ENCODE assay signal across 2 fruit fly cellular contexts in genomic region chr3R:20031043-20031763, dm6.
TF ChIP-seq lines count a peak whose summit lies in the region.

Gene trem, minus strand, starts transcription at chr3R:20031309.

TF ChIP-seq in whole organism, embryonic, 481 proteins besides CTCF, POLR2A, EP300 and RAD21 (continued from another document and continues in another):
- peak; percentile 30 for TF ChIP-seq Bteb2 (GFP tag; optimal IDR thresholded peaks at IDR 0.05; lab: Kevin White, UChicago)
- no peak for TF ChIP-seq unc-4 (GFP tag; IDR thresholded peaks at IDR 0.05; lab: Robert Waterston, UW; ENCODE audit: partially characterized antibody)
- TF ChIP-seq CG8924 (tag; optimal IDR thresholded peaks at IDR 0.05; lab: Kevin White, UChicago) = peak; percentile 79
- peak; percentile 49 for TF ChIP-seq pum (GFP tag; optimal IDR thresholded peaks at IDR 0.05; lab: Kevin White, UChicago)
- no peak for TF ChIP-seq ash1 (GFP tag; optimal IDR thresholded peaks at IDR 0.05; lab: Kevin White, UChicago)
- TF ChIP-seq CG10565 (GFP tag; optimal IDR thresholded peaks at IDR 0.05; lab: Kevin White, UChicago) = no peak
- no peak for TF ChIP-seq CG17186 (GFP tag; optimal IDR thresholded peaks at IDR 0.05; lab: Kevin White, UChicago)
- TF ChIP-seq CG12744 (GFP tag; optimal IDR thresholded peaks at IDR 0.05; lab: Kevin White, UChicago) = no peak
- TF ChIP-seq Sox102F (GFP tag; optimal IDR thresholded peaks at IDR 0.05; lab: Kevin White, UChicago) = peak; percentile 64
- TF ChIP-seq Aef1 (GFP tag; IDR thresholded peaks at IDR 0.05; lab: Robert Waterston, UW) = peak; percentile 60; the same call in 2 of the 3 replicates
- TF ChIP-seq onecut (GFP tag; IDR thresholded peaks at IDR 0.05; lab: Robert Waterston, UW) = peak; percentile 29; the same call in 1 of the 2 replicates
- TF ChIP-seq CG15696 (tag; optimal IDR thresholded peaks at IDR 0.05; lab: Kevin White, UChicago) = peak; percentile 73
- TF ChIP-seq gfzf (GFP tag; optimal IDR thresholded peaks at IDR 0.05; lab: Kevin White, UChicago) = no peak
- TF ChIP-seq Taf1 (GFP tag; IDR thresholded peaks at IDR 0.05; lab: Robert Waterston, UW) = no peak
- TF ChIP-seq CG9817 (tag; optimal IDR thresholded peaks at IDR 0.05; lab: Kevin White, UChicago) = peak; percentile 84
- TF ChIP-seq CG7839 (tag; optimal IDR thresholded peaks at IDR 0.05; lab: Kevin White, UChicago) = peak; percentile 81
- peak; percentile 14 for TF ChIP-seq sd (tag; optimal IDR thresholded peaks at IDR 0.05; lab: Kevin White, UChicago)
- peak; percentile 30; the same call in 1 of the 2 replicates for TF ChIP-seq CG14014 (GFP tag; IDR thresholded peaks at IDR 0.05; lab: Robert Waterston, UW)
- no peak for TF ChIP-seq jumu (GFP tag; optimal IDR thresholded peaks at IDR 0.05; lab: Kevin White, UChicago)
- peak; percentile 78 for TF ChIP-seq dysf (GFP tag; IDR thresholded peaks at IDR 0.05; lab: Robert Waterston, UW)
- TF ChIP-seq z (GFP tag; IDR thresholded peaks at IDR 0.05; lab: Robert Waterston, UW) = no peak
- TF ChIP-seq CG11504 (tag; optimal IDR thresholded peaks at IDR 0.05; lab: Kevin White, UChicago) = peak; percentile 79
- no peak for TF ChIP-seq bbx (GFP tag; IDR thresholded peaks at IDR 0.05; lab: Robert Waterston, UW; ENCODE audit: partially characterized antibody)
- TF ChIP-seq CG4404 (GFP tag; IDR thresholded peaks at IDR 0.05; lab: Robert Waterston, UW) = peak; percentile 85
- TF ChIP-seq luna (GFP tag; optimal IDR thresholded peaks at IDR 0.05; lab: Kevin White, UChicago) = no peak
- no peak for TF ChIP-seq Vsx1 (GFP tag; optimal IDR thresholded peaks at IDR 0.05; lab: Kevin White, UChicago)
- TF ChIP-seq sisA (GFP tag; IDR thresholded peaks at IDR 0.05; lab: Robert Waterston, UW) = peak; percentile 78
- TF ChIP-seq CG9215 (GFP tag; IDR thresholded peaks at IDR 0.05; lab: Robert Waterston, UW) = peak; percentile 83
- no peak for TF ChIP-seq CG1832 (GFP tag; optimal IDR thresholded peaks at IDR 0.05; lab: Kevin White, UChicago)
- TF ChIP-seq cg (GFP tag; optimal IDR thresholded peaks at IDR 0.05; lab: Kevin White, UChicago) = no peak
- no peak for TF ChIP-seq CG2129 (GFP tag; IDR thresholded peaks at IDR 0.05; lab: Robert Waterston, UW; ENCODE audit: partially characterized antibody)
- peak; percentile 61; the same call in 2 of the 3 replicates for TF ChIP-seq CG11560 (tag; IDR thresholded peaks at IDR 0.05; lab: Robert Waterston, UW)
- TF ChIP-seq CkIIα-i1 (GFP tag; IDR thresholded peaks at IDR 0.05; lab: Robert Waterston, UW) = no peak
- TF ChIP-seq CG4360 (GFP tag; IDR thresholded peaks at IDR 0.05; lab: Robert Waterston, UW) = no peak
- peak; percentile 52 for TF ChIP-seq CG17359 (tag; optimal IDR thresholded peaks at IDR 0.05; lab: Kevin White, UChicago)
- TF ChIP-seq Nf-YB (GFP tag; optimal IDR thresholded peaks at IDR 0.05; lab: Kevin White, UChicago) = peak; percentile 45
- TF ChIP-seq stwl (tag; optimal IDR thresholded peaks at IDR 0.05; lab: Kevin White, UChicago) = peak; percentile 15
- no peak for TF ChIP-seq CG7745 (tag; optimal IDR thresholded peaks at IDR 0.05; lab: Kevin White, UChicago)
- TF ChIP-seq CG30403 (GFP tag; optimal IDR thresholded peaks at IDR 0.05; lab: Kevin White, UChicago) = peak; percentile 89
- no peak for TF ChIP-seq CG34224 (GFP tag; IDR thresholded peaks at IDR 0.05; lab: Robert Waterston, UW; ENCODE audit: partially characterized antibody)
- TF ChIP-seq fd3F (GFP tag; optimal IDR thresholded peaks at IDR 0.05; lab: Kevin White, UChicago) = peak; percentile 67
- no peak for TF ChIP-seq CG6791 (GFP tag; IDR thresholded peaks at IDR 0.05; lab: Robert Waterston, UW; ENCODE audit: partially characterized antibody)
- no peak for TF ChIP-seq hth (optimal IDR thresholded peaks at IDR 0.05; lab: Kevin White, UChicago)
- no peak for TF ChIP-seq ato (GFP tag; IDR thresholded peaks at IDR 0.05; lab: Robert Waterston, UW; ENCODE audit: partially characterized antibody)
- no peak for TF ChIP-seq CG17568 (GFP tag; optimal IDR thresholded peaks at IDR 0.05; lab: Kevin White, UChicago)
- peak; percentile 46; the same call in 1 of the 2 replicates for TF ChIP-seq sob (GFP tag; IDR thresholded peaks at IDR 0.05; lab: Robert Waterston, UW)
- TF ChIP-seq chm (GFP tag; IDR thresholded peaks at IDR 0.05; lab: Robert Waterston, UW) = no peak
- no peak for TF ChIP-seq MTF-1 (GFP tag; optimal IDR thresholded peaks at IDR 0.05; lab: Kevin White, UChicago; ENCODE audit: borderline replicate concordance)
- peak; percentile 13 for TF ChIP-seq BEAF-32 (GFP tag; optimal IDR thresholded peaks at IDR 0.05; lab: Kevin White, UChicago)
- TF ChIP-seq slou (GFP tag; optimal IDR thresholded peaks at IDR 0.05; lab: Kevin White, UChicago) = peak; percentile 60
- peak; percentile 54 for TF ChIP-seq HLH54F (GFP tag; optimal IDR thresholded peaks at IDR 0.05; lab: Kevin White, UChicago)
- peak; percentile 79 for TF ChIP-seq CG1602 (GFP tag; optimal IDR thresholded peaks at IDR 0.05; lab: Kevin White, UChicago)
- TF ChIP-seq vfl (GFP tag; optimal IDR thresholded peaks at IDR 0.05; lab: Kevin White, UChicago) = no peak
- peak; percentile 21 for TF ChIP-seq CG4617 (GFP tag; optimal IDR thresholded peaks at IDR 0.05; lab: Kevin White, UChicago; ENCODE audit: borderline replicate concordance)
- no peak for TF ChIP-seq CG12769 (tag; optimal IDR thresholded peaks at IDR 0.05; lab: Kevin White, UChicago)
- peak; percentile 49; the same call in 1 of the 3 replicates for TF ChIP-seq CG11695 (GFP tag; IDR thresholded peaks at IDR 0.05; lab: Robert Waterston, UW)
- peak; percentile 46; the same call in 2 of the 3 replicates for TF ChIP-seq croc (GFP tag; conservative IDR thresholded peaks at IDR 0.05; lab: Robert Waterston, UW)
- TF ChIP-seq Dfd (GFP tag; optimal IDR thresholded peaks at IDR 0.05; lab: Kevin White, UChicago) = no peak
- TF ChIP-seq CG13894 (tag; optimal IDR thresholded peaks at IDR 0.05; lab: Kevin White, UChicago) = no peak
- TF ChIP-seq kah (GFP tag; optimal IDR thresholded peaks at IDR 0.05; lab: Kevin White, UChicago) = peak; percentile 8
- peak; percentile 55; the same call in 1 of the 3 replicates for TF ChIP-seq CG7357 (GFP tag; IDR thresholded peaks at IDR 0.05; lab: Robert Waterston, UW)
- TF ChIP-seq CG17385 (GFP tag; optimal IDR thresholded peaks at IDR 0.05; lab: Kevin White, UChicago) = peak; percentile 68
- TF ChIP-seq Awh (GFP tag; IDR thresholded peaks at IDR 0.05; lab: Robert Waterston, UW) = no peak; the same call in 1 of the 2 replicates
- peak; percentile 73 for TF ChIP-seq az2 (GFP tag; optimal IDR thresholded peaks at IDR 0.05; lab: Kevin White, UChicago)

TF ChIP-seq in whole organism, prepupa, 60 proteins besides CTCF, POLR2A, EP300 and RAD21 (continued from another document):
- TF ChIP-seq Sox15 (GFP tag; optimal IDR thresholded peaks at IDR 0.05; lab: Kevin White, UChicago) (peak; percentile 75), fd59A (GFP tag; optimal IDR thresholded peaks at IDR 0.05; lab: Kevin White, UChicago) (peak; percentile 65), CG9139 (GFP tag; optimal IDR thresholded peaks at IDR 0.05; lab: Kevin White, UChicago) (no peak), CG10669 (GFP tag; optimal IDR thresholded peaks at IDR 0.05; lab: Kevin White, UChicago) (no peak), CG15336 (GFP tag; IDR thresholded peaks at IDR 0.05; lab: Robert Waterston, UW) (peak; percentile 35; the same call in 1 of the 2 replicates), CG31627 (GFP tag; optimal IDR thresholded peaks at IDR 0.05; lab: Kevin White, UChicago) (peak; percentile 80), CG4318 (GFP tag; optimal IDR thresholded peaks at IDR 0.05; lab: Kevin White, UChicago) (peak; percentile 86), lz (GFP tag; optimal IDR thresholded peaks at IDR 0.05; lab: Kevin White, UChicago) (peak; percentile 75)
